Worm (Caenorhabditis elegans) whole organism, late embryonic: Measurements from ENCODE around the gene C34F11.1.

Experiments
- C38D4.7 ChIP-seq: fragments of 200-800 bp; sonication (Bioruptor generic); optimal IDR thresholded peaks from 2 replicates; lab custom pipeline; 2018; ENCODE audit warnings: mild to moderate bottlenecking, missing genetic modification characterization, moderate library complexity, missing compliant biosample characterization
- F13H6.1 ChIP-seq: sonication (generic microtip); optimal IDR thresholded peaks from 2 replicates; lab custom pipeline; 2016; ENCODE audit warnings: missing genetic modification characterization, missing compliant biosample characterization
- ahr-1 ChIP-seq: sonication (generic microtip); optimal IDR thresholded peaks from 2 replicates; lab custom pipeline; 2016; ENCODE audit warnings: missing genetic modification characterization, missing compliant biosample characterization
- ceh-18 ChIP-seq: sonication (generic microtip); optimal IDR thresholded peaks from 2 replicates; lab custom pipeline; 2016; ENCODE audit warnings: missing genetic modification characterization, missing compliant biosample characterization
- ceh-24 ChIP-seq: sonication (generic microtip); optimal IDR thresholded peaks from 2 replicates; lab custom pipeline; 2016; ENCODE audit warnings: mild to moderate bottlenecking, missing genetic modification characterization, missing compliant biosample characterization
- ceh-30 ChIP-seq: fragments of 150-350 bp; optimal IDR thresholded peaks from 2 replicates; lab custom pipeline; 2014; ENCODE audit warnings: missing biosample characterization, missing genetic modification characterization
- ceh-31 ChIP-seq: sonication (generic microtip); optimal IDR thresholded peaks from 2 replicates; lab custom pipeline; 2016; ENCODE audit warnings: missing genetic modification characterization, missing compliant biosample characterization
- che-1 ChIP-seq: sonication (generic microtip); optimal IDR thresholded peaks from 2 replicates; lab custom pipeline; 2016; ENCODE audit warnings: mild to moderate bottlenecking, missing genetic modification characterization, missing compliant biosample characterization
- dmd-4 ChIP-seq: sonication (generic microtip); optimal IDR thresholded peaks from 2 replicates; lab custom pipeline; 2016; ENCODE audit warnings: borderline replicate concordance, missing genetic modification characterization, missing compliant biosample characterization
- elt-4 ChIP-seq: sonication (generic microtip); optimal IDR thresholded peaks from 2 replicates; lab custom pipeline; 2016; ENCODE audit warnings: missing genetic modification characterization, missing compliant biosample characterization
- eyg-1 ChIP-seq: sonication (generic microtip); optimal IDR thresholded peaks from 2 replicates; lab custom pipeline; 2016; ENCODE audit warnings: missing genotype, missing genetic modification characterization, missing compliant biosample characterization
- fax-1 ChIP-seq: sonication (generic microtip); optimal IDR thresholded peaks from 2 replicates; lab custom pipeline; 2016; ENCODE audit warnings: missing genotype, missing genetic modification characterization, missing compliant biosample characterization
- gmeb-2 ChIP-seq: sonication (generic microtip); optimal IDR thresholded peaks from 2 replicates; lab custom pipeline; 2016; ENCODE audit warnings: missing genetic modification characterization, inconsistent platforms, missing compliant biosample characterization
- hlh-13 ChIP-seq: fragments of 200-800 bp; sonication (Bioruptor generic); optimal IDR thresholded peaks from 2 replicates; lab custom pipeline; 2018; ENCODE audit warnings: mild to moderate bottlenecking, missing genetic modification characterization, missing compliant biosample characterization
- hlh-15 ChIP-seq: sonication (generic microtip); optimal IDR thresholded peaks from 2 replicates; lab custom pipeline; 2016; ENCODE audit warnings: missing genetic modification characterization, missing compliant biosample characterization
- hlh-30 ChIP-seq: sonication (generic microtip); optimal IDR thresholded peaks from 2 replicates; lab custom pipeline; 2017; ENCODE audit warnings: antibody characterized with exemption, missing genetic modification characterization, missing compliant biosample characterization; ENCODE audit not compliant: insufficient read depth
- lim-6 ChIP-seq: sonication (generic microtip); optimal IDR thresholded peaks from 2 replicates; lab custom pipeline; 2016; ENCODE audit warnings: missing genetic modification characterization, missing compliant biosample characterization
- lin-11 ChIP-seq: fragments of 200-800 bp; sonication (Bioruptor generic); optimal IDR thresholded peaks from 2 replicates; lab custom pipeline; 2018; ENCODE audit warnings: mild to moderate bottlenecking, missing genetic modification characterization, missing compliant biosample characterization
- madf-2 ChIP-seq: sonication (generic microtip); optimal IDR thresholded peaks from 2 replicates; lab custom pipeline; 2017; ENCODE audit warnings: missing genetic modification characterization, missing compliant biosample characterization
- mec-3 ChIP-seq: sonication (generic microtip); optimal IDR thresholded peaks from 2 replicates; lab custom pipeline; 2016; ENCODE audit warnings: borderline replicate concordance, missing genetic modification characterization, missing compliant biosample characterization
- nfya-1 ChIP-seq: sonication (generic microtip); optimal IDR thresholded peaks from 2 replicates; lab custom pipeline; 2017; ENCODE audit warnings: missing genetic modification characterization, mild to moderate bottlenecking, missing compliant biosample characterization, antibody characterized with exemption, moderate library complexity
- nhr-11 ChIP-seq: fragments of 150-350 bp; optimal IDR thresholded peaks from 2 replicates; lab custom pipeline; 2014; ENCODE audit warnings: missing biosample characterization, missing genetic modification characterization
- nhr-232 ChIP-seq: sonication (generic microtip); optimal IDR thresholded peaks from 2 replicates; lab custom pipeline; 2016; ENCODE audit warnings: missing genetic modification characterization, missing compliant biosample characterization
- npax-4 ChIP-seq: sonication (generic microtip); optimal IDR thresholded peaks from 2 replicates; lab custom pipeline; 2016; ENCODE audit warnings: missing genetic modification characterization, missing compliant biosample characterization
- pat-9 ChIP-seq: fragments of 200-800 bp; sonication (Bioruptor generic); optimal IDR thresholded peaks from 2 replicates; lab custom pipeline; 2018; ENCODE audit warnings: mild to moderate bottlenecking, missing genetic modification characterization, moderate library complexity, missing compliant biosample characterization
- pha-2 ChIP-seq: sonication (generic microtip); optimal IDR thresholded peaks from 2 replicates; lab custom pipeline; 2017; ENCODE audit warnings: mild to moderate bottlenecking, missing genetic modification characterization, missing compliant biosample characterization
- pha-4 ChIP-seq: fragments of 150-350 bp; optimal IDR thresholded peaks from 2 replicates; lab custom pipeline; 2018; ENCODE audit warnings: missing biosample characterization, missing genetic modification reagents, missing genetic modification characterization
- pqm-1 ChIP-seq: sonication (generic microtip); optimal IDR thresholded peaks from 2 replicates; lab custom pipeline; 2016; ENCODE audit warnings: missing genetic modification characterization, missing compliant biosample characterization
- ref-2 ChIP-seq: sonication (generic microtip); optimal IDR thresholded peaks from 2 replicates; lab custom pipeline; 2016; ENCODE audit warnings: missing genetic modification characterization, missing compliant biosample characterization
- sox-2 ChIP-seq: fragments of 200-800 bp; sonication (Bioruptor generic); IDR thresholded peaks from 2 replicates; pipeline ENCODE4 v1.3.6; 2022; ENCODE audit warnings: missing genetic modification reagents, missing genetic modification characterization, missing compliant biosample characterization
- sox-4 ChIP-seq: sonication (generic microtip); optimal IDR thresholded peaks from 2 replicates; lab custom pipeline; 2017; ENCODE audit warnings: mild to moderate bottlenecking, missing genetic modification characterization, inconsistent platforms, missing compliant biosample characterization
- syd-9 ChIP-seq: sonication (generic microtip); optimal IDR thresholded peaks from 2 replicates; lab custom pipeline; 2016; ENCODE audit warnings: mild to moderate bottlenecking, missing genetic modification characterization, moderate library complexity, missing compliant biosample characterization
- unc-55 ChIP-seq: sonication (generic microtip); optimal IDR thresholded peaks from 2 replicates; lab custom pipeline; 2017; ENCODE audit warnings: missing biosample characterization, missing genetic modification reagents, missing genetic modification characterization
- zip-5 ChIP-seq: sonication (generic microtip); optimal IDR thresholded peaks from 2 replicates; lab custom pipeline; 2016; ENCODE audit warnings: missing genetic modification characterization, missing compliant biosample characterization
- ztf-16 ChIP-seq: sonication (generic microtip); optimal IDR thresholded peaks from 2 replicates; lab custom pipeline; 2017; ENCODE audit warnings: missing genetic modification characterization, missing compliant biosample characterization

C34F11.1 gene

DNA sequence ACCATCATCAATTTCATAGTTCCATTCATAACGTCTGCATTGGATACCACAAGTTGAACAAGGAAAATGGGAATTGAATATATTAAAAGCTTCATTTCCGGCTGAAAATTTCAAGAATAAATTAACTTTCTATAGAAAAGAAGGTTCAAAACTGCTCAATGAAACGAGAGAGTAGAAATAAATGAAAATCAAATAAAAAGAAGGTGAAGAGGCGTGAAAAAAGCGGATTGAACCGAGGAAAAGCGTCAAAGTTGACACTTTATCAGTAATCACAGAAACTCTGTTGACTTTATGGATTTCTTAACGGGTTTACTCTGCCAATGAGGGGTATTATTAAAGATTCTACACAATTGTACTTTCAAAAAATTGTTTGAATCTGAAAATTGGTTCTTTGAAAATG lies 25.6 kb downstream of the C34F11.1 start, which contains the start of gene pho-4:
TSS of gene pho-4 (minus strand) at position 101 of the 400 bp plus-strand sequence.
- TF ChIP-seq ahr-1 (tag; lab: Kevin White, UChicago) (no peak), pqm-1 (no peak), lim-6 (tag; lab: Kevin White, UChicago) (no peak), nhr-232 (tag; lab: Kevin White, UChicago) (no peak), elt-4 (no peak), hlh-30 (tag; lab: Kevin White, UChicago) (no peak), ref-2 (tag; lab: Kevin White, UChicago) (no peak), fax-1 (no peak), ceh-31 (tag; lab: Kevin White, UChicago) (no peak), unc-55 (GFP tag; lab: Kevin White, UChicago) (no peak), ztf-16 (tag; lab: Kevin White, UChicago) (no peak), pha-4 (tag; lab: Kevin White, UChicago) (no peak), C38D4.7 (GFP tag; lab: Kevin White, UChicago) (no peak)

DNA sequence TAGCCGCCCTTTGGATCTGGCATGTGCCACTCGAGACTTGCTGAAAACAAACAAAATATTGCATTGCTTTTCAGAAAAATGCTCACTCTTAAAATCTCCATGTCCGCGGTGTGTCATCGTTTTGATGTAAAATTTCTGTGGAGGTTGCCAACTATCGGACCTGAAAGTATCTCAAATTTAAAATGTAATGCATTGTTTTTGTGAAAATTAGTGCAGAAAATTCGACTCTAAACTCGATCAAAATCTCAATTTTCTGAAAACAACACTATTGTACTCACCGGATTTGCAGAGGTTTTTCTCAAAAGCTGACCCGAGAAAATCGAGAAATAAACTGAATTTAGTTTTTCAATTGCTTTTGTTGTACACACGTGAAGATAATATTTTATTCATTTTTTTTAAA lies 28.8 kb downstream of the C34F11.1 start, which contains the start of gene T16D1.1:
TSS of gene T16D1.1 (minus strand) at position 101 of the 400 bp plus-strand sequence.
- TF ChIP-seq npax-4 (tag; lab: Kevin White, UChicago) (no peak), syd-9 (no peak), hlh-13 (GFP tag; lab: Kevin White, UChicago) (no peak), ztf-16 (tag; lab: Kevin White, UChicago) (no peak), lin-11 (tag; lab: Kevin White, UChicago) (no peak), pha-2 (no peak), hlh-30 (tag; lab: Kevin White, UChicago) (no peak), sox-2 (GFP tag; lab: Robert Waterston, UW) (no peak), eyg-1 (tag; lab: Kevin White, UChicago) (no peak), dmd-4 (no peak), pat-9 (tag; lab: Kevin White, UChicago) (no peak), nhr-11 (tag; lab: Kevin White, UChicago) (no peak), ceh-30 (tag; lab: Kevin White, UChicago) (no peak), unc-55 (GFP tag; lab: Kevin White, UChicago) (no peak)

- TF ChIP-seq nfya-1 (tag; lab: Kevin White, UChicago) (no peak), ceh-18 (tag; lab: Kevin White, UChicago) (no peak), ztf-16 (tag; lab: Kevin White, UChicago) (no peak), F13H6.1 (tag; lab: Kevin White, UChicago) (no peak), sox-4 (tag; lab: Kevin White, UChicago) (no peak), ceh-24 (tag; lab: Kevin White, UChicago) (no peak), zip-5 (no peak), eyg-1 (tag; lab: Kevin White, UChicago) (no peak)
- TF ChIP-seq, all 69 proteins: peak for 0
Observed at ce11 chrII:5246791-5247361, 34.1 kb downstream of the C34F11.1 start, which contains the start of gene ptr-6. TSS of gene ptr-6 (minus strand) at chrII:5246837.

DNA sequence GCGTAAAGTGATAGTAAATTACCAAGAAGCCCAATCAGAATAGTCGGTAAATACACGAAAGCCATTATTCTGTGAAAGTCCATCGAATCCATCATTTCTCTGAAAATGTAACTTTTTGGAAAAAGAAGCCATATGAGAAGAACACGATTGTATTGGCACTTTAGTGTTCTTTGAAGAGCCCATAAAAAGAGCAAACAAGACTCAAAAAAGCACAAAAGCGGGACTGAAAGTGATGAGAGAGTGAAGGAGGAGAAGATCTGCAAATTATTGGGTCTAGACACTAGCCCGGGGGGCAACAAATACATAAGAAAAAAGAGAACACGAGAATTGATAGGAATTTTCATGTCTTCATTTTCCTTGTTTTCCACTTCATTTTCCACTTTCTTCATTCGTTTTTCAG lies 42.7 kb downstream of the C34F11.1 start, which contains the start of gene frpr-4:
TSS of gene frpr-4 (minus strand) at position 101 of the 400 bp plus-strand sequence.
- no peak for TF ChIP-seq sox-2 (GFP tag; lab: Robert Waterston, UW)
- no peak for TF ChIP-seq eyg-1 (tag; lab: Kevin White, UChicago)
- no peak for TF ChIP-seq ceh-18 (tag; lab: Kevin White, UChicago)
- no peak for TF ChIP-seq madf-2 (tag; lab: Kevin White, UChicago)
- no peak for TF ChIP-seq ceh-30 (tag; lab: Kevin White, UChicago)
- TF ChIP-seq hlh-15 = no peak
- no peak for TF ChIP-seq gmeb-2 (tag; lab: Kevin White, UChicago)
- TF ChIP-seq mec-3 (tag; lab: Kevin White, UChicago) = no peak
- no peak for TF ChIP-seq che-1 (tag; lab: Kevin White, UChicago)
- TF ChIP-seq dmd-4 = no peak
- TF ChIP-seq, all 69 proteins: peak for 0
